Worm (Caenorhabditis elegans) whole organism, mixed stage, embryonic: ENCODE measurements around the gene T25D1.2.

ENCODE experiments used
- M03D4.4 ChIP-seq: sonication (generic microtip); optimal IDR thresholded peaks from 2 replicates; lab custom pipeline; 2017; ENCODE audit warnings: mild to moderate bottlenecking, missing genetic modification characterization, missing compliant biosample characterization
- bed-3 ChIP-seq: fragments of 200-800 bp; sonication (Bioruptor generic); optimal IDR thresholded peaks from 3 replicates; lab custom pipeline; 2018; ENCODE audit warnings: mild to moderate bottlenecking, missing genetic modification characterization, moderate library complexity, missing compliant biosample characterization
- blmp-1 ChIP-seq: fragments of 150-350 bp; optimal IDR thresholded peaks from 2 replicates; lab custom pipeline; 2014; ENCODE audit warnings: missing biosample characterization, missing genetic modification characterization
- ceh-39 ChIP-seq: fragments of 150-350 bp; optimal IDR thresholded peaks from 2 replicates; lab custom pipeline; 2014; ENCODE audit warnings: missing biosample characterization, missing genetic modification characterization
- ceh-43 ChIP-seq: fragments of 200-800 bp; sonication (Bioruptor generic); optimal IDR thresholded peaks from 2 replicates; lab custom pipeline; 2018; ENCODE audit warnings: mild to moderate bottlenecking, missing genetic modification characterization, moderate library complexity, missing compliant biosample characterization
- ceh-83 ChIP-seq: fragments of 200-800 bp; sonication (Bioruptor generic); optimal IDR thresholded peaks from 2 replicates; lab custom pipeline; 2018; ENCODE audit warnings: mild to moderate bottlenecking, missing genetic modification characterization, missing compliant biosample characterization
- ces-1 ChIP-seq: fragments of 150-350 bp; optimal IDR thresholded peaks from 2 replicates; lab custom pipeline; 2014; ENCODE audit warnings: missing biosample characterization, missing genetic modification reagents, missing genetic modification characterization
- cnd-1 ChIP-seq: fragments of 200-800 bp; sonication (Bioruptor generic); optimal IDR thresholded peaks from 2 replicates; lab custom pipeline; 2018; ENCODE audit warnings: mild to moderate bottlenecking, missing genetic modification characterization, missing compliant biosample characterization
- drap-1 ChIP-seq: fragments of 200-800 bp; sonication (Bioruptor generic); optimal IDR thresholded peaks from 3 replicates; lab custom pipeline; 2018; ENCODE audit warnings: mild to moderate bottlenecking, missing genetic modification characterization, missing compliant biosample characterization
- elt-1 ChIP-seq: sonication (generic microtip); optimal IDR thresholded peaks from 2 replicates; lab custom pipeline; 2017; ENCODE audit warnings: missing genetic modification characterization, mild to moderate bottlenecking, missing compliant biosample characterization, antibody characterized with exemption, moderate library complexity, borderline replicate concordance; ENCODE audit not compliant: insufficient read depth
- elt-3 ChIP-seq: fragments of 150-350 bp; optimal IDR thresholded peaks from 2 replicates; lab custom pipeline; 2014; ENCODE audit warnings: missing biosample characterization, missing genetic modification characterization
- flh-1 ChIP-seq: fragments of 200-800 bp; sonication (Bioruptor generic); optimal IDR thresholded peaks from 2 replicates; lab custom pipeline; 2018; ENCODE audit warnings: mild to moderate bottlenecking, missing genetic modification characterization, moderate library complexity, missing compliant biosample characterization
- ham-2 ChIP-seq: fragments of 200-800 bp; sonication (Bioruptor generic); optimal IDR thresholded peaks from 2 replicates; lab custom pipeline; 2018; ENCODE audit warnings: mild to moderate bottlenecking, missing genetic modification characterization, missing compliant biosample characterization
- hlh-1 ChIP-seq: fragments of 150-350 bp; optimal IDR thresholded peaks from 2 replicates; lab custom pipeline; 2014; ENCODE audit warnings: missing biosample characterization, missing genetic modification reagents, missing genetic modification characterization
- lin-32 ChIP-seq: fragments of 200-800 bp; sonication (Bioruptor generic); optimal IDR thresholded peaks from 2 replicates; lab custom pipeline; 2018; ENCODE audit warnings: mild to moderate bottlenecking, missing genetic modification characterization, missing compliant biosample characterization
- lsy-2 ChIP-seq: fragments of 150-350 bp; optimal IDR thresholded peaks from 2 replicates; lab custom pipeline; 2014; ENCODE audit warnings: missing biosample characterization, missing genetic modification characterization
- mab-5 ChIP-seq: fragments of 150-350 bp; optimal IDR thresholded peaks from 2 replicates; lab custom pipeline; 2014; ENCODE audit warnings: missing biosample characterization, missing genetic modification characterization
- mep-1 ChIP-seq: fragments of 150-350 bp; optimal IDR thresholded peaks from 2 replicates; lab custom pipeline; 2017; ENCODE audit warnings: missing biosample characterization, missing genetic modification reagents, missing genetic modification characterization, inconsistent platforms
- mls-2 ChIP-seq: sonication (generic microtip); optimal IDR thresholded peaks from 2 replicates; lab custom pipeline; 2016; ENCODE audit warnings: mild to moderate bottlenecking, missing genetic modification characterization, moderate library complexity, missing compliant biosample characterization
- nhr-12 ChIP-seq: fragments of 150-350 bp; optimal IDR thresholded peaks from 2 replicates; lab custom pipeline; 2014; ENCODE audit warnings: missing biosample characterization, missing genetic modification characterization
- nhr-2 ChIP-seq: fragments of 150-350 bp; optimal IDR thresholded peaks from 2 replicates; lab custom pipeline; 2014; ENCODE audit warnings: missing biosample characterization, missing genetic modification characterization
- nhr-237 ChIP-seq: fragments of 150-350 bp; optimal IDR thresholded peaks from 2 replicates; lab custom pipeline; 2014; ENCODE audit warnings: missing biosample characterization, missing genetic modification characterization
- nhr-28 ChIP-seq: fragments of 150-350 bp; optimal IDR thresholded peaks from 2 replicates; lab custom pipeline; 2014; ENCODE audit warnings: missing biosample characterization, missing genetic modification characterization
- pha-4 ChIP-seq: fragments of 150-350 bp; optimal IDR thresholded peaks from 2 replicates; lab custom pipeline; 2018; ENCODE audit warnings: missing biosample characterization, missing genetic modification reagents, missing genetic modification characterization
- sem-2 ChIP-seq: fragments of 200-800 bp; sonication (Bioruptor generic); optimal IDR thresholded peaks from 2 replicates; lab custom pipeline; 2018; ENCODE audit warnings: mild to moderate bottlenecking, missing genetic modification characterization, missing compliant biosample characterization
- snpc-4 ChIP-seq: fragments of 150-350 bp; optimal IDR thresholded peaks from 2 replicates; lab custom pipeline; 2014; ENCODE audit warnings: missing biosample characterization, missing genetic modification characterization
- sptf-1 ChIP-seq: sonication (generic microtip); optimal IDR thresholded peaks from 2 replicates; lab custom pipeline; 2017; ENCODE audit warnings: mild to moderate bottlenecking, missing genetic modification characterization, moderate library complexity, missing compliant biosample characterization
- tbx-8 ChIP-seq: fragments of 200-800 bp; sonication (Bioruptor generic); optimal IDR thresholded peaks from 2 replicates; lab custom pipeline; 2018; ENCODE audit warnings: mild to moderate bottlenecking, missing genetic modification characterization, moderate library complexity, missing compliant biosample characterization
- unc-120 ChIP-seq: sonication (generic microtip); optimal IDR thresholded peaks from 2 replicates; lab custom pipeline; 2017; ENCODE audit warnings: missing genetic modification characterization, missing compliant biosample characterization; ENCODE audit not compliant: poor library complexity, severe bottlenecking
- unc-62 ChIP-seq: fragments of 150-350 bp; optimal IDR thresholded peaks from 2 replicates; lab custom pipeline; 2014; ENCODE audit warnings: missing biosample characterization, missing genetic modification reagents, missing genetic modification characterization
- zip-8 ChIP-seq: fragments of 150-350 bp; optimal IDR thresholded peaks from 2 replicates; lab custom pipeline; 2014; ENCODE audit warnings: missing biosample characterization, missing genetic modification characterization
- ztf-11 ChIP-seq: fragments of 150-350 bp; optimal IDR thresholded peaks from 2 replicates; lab custom pipeline; 2014; ENCODE audit warnings: missing biosample characterization, missing genetic modification characterization

The T25D1.2 gene

DNA sequence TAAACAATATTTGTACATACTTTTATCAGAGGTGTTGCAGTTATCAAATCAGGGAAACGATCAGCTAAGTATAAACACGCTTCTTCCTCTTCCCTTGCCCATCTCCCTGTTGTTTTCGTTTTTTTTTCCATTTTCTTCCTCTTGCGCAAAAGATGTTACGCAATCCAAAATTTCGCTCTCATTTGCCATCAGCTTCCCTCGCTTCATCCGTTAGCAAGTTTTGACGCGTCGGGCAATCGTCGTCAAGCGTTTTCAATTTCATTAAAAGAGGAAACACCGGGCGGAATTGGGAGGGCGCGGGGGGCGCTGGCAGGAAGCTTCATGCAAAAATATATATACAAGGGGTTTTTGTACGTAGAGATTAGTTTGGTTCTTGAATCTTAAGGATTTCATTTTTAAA, 14.6 kb downstream of the T25D1.2 start:
- TF ChIP-seq sem-2 (GFP tag; lab: Kevin White, UChicago) (no peak), hlh-1 (tag; lab: Kevin White, UChicago) (no peak), blmp-1 (tag; lab: Kevin White, UChicago) (peak; percentile 76), mls-2 (no peak), zip-8 (tag; lab: Kevin White, UChicago) (peak; percentile 36), lin-32 (GFP tag; lab: Kevin White, UChicago) (no peak), ceh-83 (no peak)

DNA sequence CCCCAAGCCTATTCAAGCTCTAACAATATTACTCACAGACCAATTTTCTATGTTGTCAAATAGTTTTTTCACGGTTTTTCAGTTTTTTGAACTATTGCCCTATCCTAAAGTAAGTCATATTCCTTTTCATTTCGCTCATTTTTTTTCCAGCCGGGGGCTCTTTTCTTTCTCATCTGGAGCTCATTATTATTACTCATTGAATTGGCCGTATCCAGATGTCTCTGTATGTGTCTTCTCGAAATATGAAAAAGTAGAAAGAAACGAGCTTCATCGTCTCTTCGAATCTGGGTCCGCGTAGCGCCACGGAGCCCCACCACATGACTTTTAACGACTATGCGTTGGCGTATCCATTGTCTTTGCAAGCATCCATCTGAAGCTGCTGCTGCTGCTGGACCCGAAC, 15.1 kb downstream of the T25D1.2 start:
- TF ChIP-seq ces-1 (GFP tag; lab: Kevin White, UChicago) (no peak), hlh-1 (tag; lab: Kevin White, UChicago) (no peak), cnd-1 (no peak), unc-120 (no peak), M03D4.4 (no peak), zip-8 (tag; lab: Kevin White, UChicago) (no peak)

DNA sequence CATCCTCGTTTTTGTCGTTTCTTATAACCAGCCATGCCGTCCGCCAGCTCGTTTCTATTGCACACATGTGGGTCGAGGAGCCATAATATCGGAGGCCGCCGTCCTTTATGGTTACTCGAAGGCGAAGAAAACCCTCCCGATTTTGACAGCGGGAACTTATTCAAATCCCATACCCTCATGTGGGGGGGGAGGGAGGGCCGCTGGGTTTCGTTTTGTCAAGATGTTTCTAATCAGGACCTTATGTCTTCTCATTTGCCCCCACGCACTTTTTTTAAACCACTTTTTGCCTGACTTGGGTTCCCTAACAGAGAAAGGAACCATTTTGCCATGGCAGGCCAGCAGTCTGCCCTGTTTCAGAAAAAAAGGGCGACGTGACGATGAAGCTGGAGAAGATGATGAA, 17.1 kb downstream of the T25D1.2 start:
- TF ChIP-seq drap-1 (no peak), mab-5 (no peak), nhr-237 (no peak), ham-2 (no peak), pha-4 (tag; lab: Kevin White, UChicago) (no peak), cnd-1 (no peak), ztf-11 (tag; lab: Kevin White, UChicago) (no peak), ceh-43 (GFP tag; lab: Kevin White, UChicago) (no peak), nhr-28 (tag; lab: Kevin White, UChicago) (no peak), zip-8 (tag; lab: Kevin White, UChicago) (no peak), ceh-83 (no peak), elt-1 (tag; lab: Kevin White, UChicago) (no peak), flh-1 (GFP tag; lab: Kevin White, UChicago) (no peak), nhr-2 (no peak), snpc-4 (tag; lab: Kevin White, UChicago) (no peak), lsy-2 (tag; lab: Kevin White, UChicago) (no peak), bed-3 (GFP tag; lab: Kevin White, UChicago) (no peak), nhr-12 (no peak)

DNA sequence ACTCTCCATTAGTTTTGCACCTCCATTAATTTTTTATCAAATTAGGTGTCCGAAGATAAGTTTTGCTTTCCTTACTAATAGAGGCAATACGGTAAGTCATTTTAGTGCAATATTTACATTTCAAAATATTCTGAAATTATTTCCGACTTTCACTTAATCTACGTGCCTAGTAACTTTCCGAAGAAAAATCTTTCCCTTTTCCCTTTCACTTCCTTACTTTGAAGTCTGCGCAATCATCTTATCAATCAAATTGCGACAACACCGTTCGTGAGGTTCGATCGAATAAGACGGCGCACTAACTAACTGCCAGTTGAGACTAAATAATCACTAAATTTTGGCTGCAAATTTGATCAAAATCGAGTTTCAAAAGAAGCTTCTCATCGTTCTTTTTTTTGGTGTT, 18.5 kb downstream of the T25D1.2 start:
- TF ChIP-seq ceh-39 (no peak), blmp-1 (tag; lab: Kevin White, UChicago) (peak; percentile 31), tbx-8 (GFP tag; lab: Kevin White, UChicago) (no peak), elt-3 (tag; lab: Kevin White, UChicago) (no peak)

DNA sequence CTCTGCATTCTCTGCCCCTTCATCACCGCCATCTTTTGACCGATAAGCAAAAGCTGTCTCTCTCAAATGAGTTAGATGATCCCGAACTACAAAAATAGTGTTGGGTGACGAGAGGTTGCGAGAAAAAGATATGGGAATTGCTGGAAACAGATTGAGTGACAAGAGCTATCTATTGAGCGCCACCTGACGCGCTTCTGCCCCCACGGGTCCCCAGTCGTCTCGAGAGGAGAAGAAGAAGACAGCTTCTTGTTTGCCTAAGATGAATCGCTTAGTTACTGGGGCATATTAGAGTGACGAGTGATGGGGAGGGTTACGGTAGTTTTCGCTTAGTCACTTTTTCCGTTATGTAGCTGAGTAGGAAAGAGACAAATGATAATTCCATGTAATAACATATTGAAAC, 19.2 kb downstream of the T25D1.2 start:
- TF ChIP-seq unc-120 (peak; percentile 96), unc-62 (peak; percentile 99), hlh-1 (tag; lab: Kevin White, UChicago) (peak; percentile 99), lsy-2 (tag; lab: Kevin White, UChicago) (peak; percentile 23), mep-1 (tag; lab: Kevin White, UChicago) (no peak), sptf-1 (tag; lab: Kevin White, UChicago) (no peak)

DNA sequence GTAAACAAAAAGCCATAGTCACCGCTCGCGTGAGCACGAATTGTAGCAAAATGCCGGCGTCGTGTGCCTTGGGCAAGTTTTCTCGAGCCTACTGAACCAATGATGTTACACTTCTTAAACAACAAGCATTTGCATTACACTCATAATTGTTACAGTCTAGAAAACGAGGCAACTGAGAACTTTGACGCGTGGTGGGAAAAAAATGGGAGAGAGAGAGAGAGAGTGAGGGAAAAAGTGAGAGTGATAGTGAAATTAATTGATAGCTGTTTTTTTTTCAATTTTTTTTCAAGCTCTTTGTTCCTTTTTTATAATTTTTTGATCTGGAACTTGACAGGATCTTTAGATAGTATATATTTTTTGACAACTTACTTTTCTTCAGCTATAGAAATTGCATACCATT, 19.8 kb downstream of the T25D1.2 start:
- TF ChIP-seq tbx-8 (GFP tag; lab: Kevin White, UChicago): no peak
- peak; percentile 73 for TF ChIP-seq hlh-1 (tag; lab: Kevin White, UChicago)
- TF ChIP-seq ztf-11 (tag; lab: Kevin White, UChicago): no peak
- no peak for TF ChIP-seq lsy-2 (tag; lab: Kevin White, UChicago)
- no peak for TF ChIP-seq elt-1 (tag; lab: Kevin White, UChicago)
- no peak for TF ChIP-seq nhr-237
